Fruit fly (Drosophila melanogaster): ENCODE results near the gene yem.

The yem gene

DNA sequence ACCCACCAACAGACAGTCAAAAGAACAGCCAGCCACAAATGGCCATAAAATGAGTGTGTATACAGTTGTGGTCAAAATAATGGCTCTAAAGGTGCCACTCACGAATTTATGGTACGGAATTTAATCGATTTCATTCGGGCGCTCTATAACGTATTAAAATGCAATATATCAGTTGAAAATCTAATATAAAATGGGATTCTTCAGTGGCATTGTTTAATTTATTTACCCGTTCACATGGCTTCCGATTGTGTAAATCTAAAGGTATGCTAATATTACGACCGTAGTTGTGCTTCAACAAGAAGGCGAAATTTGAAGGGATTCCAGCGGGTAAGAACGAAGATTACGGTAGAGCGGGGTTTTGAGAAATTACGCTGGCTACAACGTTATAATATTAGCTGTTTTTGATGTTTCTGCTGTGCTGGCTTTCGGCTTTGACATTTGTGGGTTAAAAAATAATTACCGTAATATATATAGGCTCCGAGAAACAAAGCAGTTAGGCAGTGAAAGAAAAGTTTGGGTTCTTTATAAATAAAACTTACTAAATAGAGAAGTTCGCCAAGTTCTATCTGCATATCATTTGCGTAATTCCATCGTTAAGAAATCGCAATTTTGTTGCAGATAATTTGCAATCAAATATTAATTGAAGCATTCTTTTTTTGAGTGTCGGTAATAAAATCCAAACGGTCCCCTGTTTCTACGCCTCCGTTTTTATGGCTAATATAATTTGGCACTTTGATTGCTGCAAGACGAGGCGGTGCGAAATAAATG is 46.9 kb downstream of the yem start (continued):
- TF ChIP-seq fd96Cb (tag; optimal IDR thresholded peaks at IDR 0.05): no peak
- TF ChIP-seq exex (tag; optimal IDR thresholded peaks at IDR 0.05): no peak
- TF ChIP-seq Dfd (GFP tag; optimal IDR thresholded peaks at IDR 0.05): no peak
- no peak for TF ChIP-seq Oaz (GFP tag; IDR thresholded peaks at IDR 0.05)
- TF ChIP-seq CG7357 (GFP tag; IDR thresholded peaks at IDR 0.05): no peak
- TF ChIP-seq tup (GFP tag; optimal IDR thresholded peaks at IDR 0.05): no peak
- peak; percentile 1 for TF ChIP-seq org-1 (GFP tag; optimal IDR thresholded peaks at IDR 0.05)
- TF ChIP-seq CG15601 (tag; optimal IDR thresholded peaks at IDR 0.05): no peak
- no peak for TF ChIP-seq CG12104 (GFP tag; optimal IDR thresholded peaks at IDR 0.05)
- TF ChIP-seq Antp (GFP tag; optimal IDR thresholded peaks at IDR 0.05): no peak
- TF ChIP-seq croc (GFP tag; conservative IDR thresholded peaks at IDR 0.05): no peak
- no peak for TF ChIP-seq CG18476 (GFP tag; optimal IDR thresholded peaks at IDR 0.05)
- TF ChIP-seq Taf1 (GFP tag; IDR thresholded peaks at IDR 0.05): no peak
- no peak for TF ChIP-seq tx (GFP tag; optimal IDR thresholded peaks at IDR 0.05)
- no peak for TF ChIP-seq cad (GFP tag; optimal IDR thresholded peaks at IDR 0.05)
- TF ChIP-seq CG6683 (GFP tag; optimal IDR thresholded peaks at IDR 0.05): no peak
- TF ChIP-seq CG6689 (GFP tag; IDR thresholded peaks at IDR 0.05): no peak
- TF ChIP-seq kni (GFP tag; optimal IDR thresholded peaks at IDR 0.05): no peak
- no peak for TF ChIP-seq CG3163 (GFP tag; optimal IDR thresholded peaks at IDR 0.05)
- no peak for TF ChIP-seq Eip74EF (GFP tag; optimal IDR thresholded peaks at IDR 0.05)
- TF ChIP-seq CG10366 (GFP tag; IDR thresholded peaks at IDR 0.05): peak; percentile 40; the same call in 1 of the 2 replicates
- TF ChIP-seq CG30403 (GFP tag; optimal IDR thresholded peaks at IDR 0.05): no peak
- TF ChIP-seq unpg (GFP tag; optimal IDR thresholded peaks at IDR 0.05): peak; percentile 13
- no peak for TF ChIP-seq CG3995 (GFP tag; optimal IDR thresholded peaks at IDR 0.05)
- 0 out of 2 replicates have a peak, but pooled peaks have one; percentile 20 for TF ChIP-seq wdn (GFP tag; IDR thresholded peaks at IDR 0.05)
- TF ChIP-seq ase (GFP tag; IDR thresholded peaks at IDR 0.05): no peak
- no peak for TF ChIP-seq chn (GFP tag; optimal IDR thresholded peaks at IDR 0.05)
- TF ChIP-seq chinmo (GFP tag; IDR thresholded peaks at IDR 0.05; ENCODE audit: partially characterized antibody): no peak
- TF ChIP-seq insv (GFP tag; optimal IDR thresholded peaks at IDR 0.05): no peak
- TF ChIP-seq CG4730 (GFP tag; IDR thresholded peaks at IDR 0.05): no peak
- no peak for TF ChIP-seq CG4282 (GFP tag; optimal IDR thresholded peaks at IDR 0.05)
- no peak for TF ChIP-seq CG3847 (GFP tag; IDR thresholded peaks at IDR 0.05)
- no peak for TF ChIP-seq HLH54F (GFP tag; optimal IDR thresholded peaks at IDR 0.05)
- TF ChIP-seq Hmr (GFP tag; optimal IDR thresholded peaks at IDR 0.05): peak; percentile 25
- no peak for TF ChIP-seq D19B (GFP tag; optimal IDR thresholded peaks at IDR 0.05)
- TF ChIP-seq Gug (GFP tag; IDR thresholded peaks at IDR 0.05): 0 out of 4 replicates have a peak, but pooled peaks have one; percentile 10
- TF ChIP-seq CTCF (GFP tag; optimal IDR thresholded peaks at IDR 0.05): no peak
- TF ChIP-seq sug (tag; optimal IDR thresholded peaks at IDR 0.05): no peak
- no peak for TF ChIP-seq pita (GFP tag; optimal IDR thresholded peaks at IDR 0.05)
- TF ChIP-seq CG6654 (GFP tag; optimal IDR thresholded peaks at IDR 0.05): no peak
- TF ChIP-seq CG6854 (GFP tag; optimal IDR thresholded peaks at IDR 0.05): no peak
- no peak for TF ChIP-seq CG8281 (tag; optimal IDR thresholded peaks at IDR 0.05)
- TF ChIP-seq B-H2 (GFP tag; optimal IDR thresholded peaks at IDR 0.05): no peak
- TF ChIP-seq CkIIα-i1 (GFP tag; IDR thresholded peaks at IDR 0.05): no peak
- TF ChIP-seq ranshi (GFP tag; IDR thresholded peaks at IDR 0.05): no peak
- TF ChIP-seq CG7556 (GFP tag; optimal IDR thresholded peaks at IDR 0.05): peak; percentile 45
- TF ChIP-seq ap (GFP tag; IDR thresholded peaks at IDR 0.05): no peak
- no peak for TF ChIP-seq CG11398 (GFP tag; optimal IDR thresholded peaks at IDR 0.05)
- no peak for TF ChIP-seq CG4404 (GFP tag; IDR thresholded peaks at IDR 0.05)
- TF ChIP-seq dm (GFP tag; optimal IDR thresholded peaks at IDR 0.05): no peak
- peak; percentile 23 for TF ChIP-seq Mad (GFP tag; optimal IDR thresholded peaks at IDR 0.05)

All from whole organism, embryonic.